Fruit fly (Drosophila melanogaster) whole organism, embryonic: ENCODE data around the gene Hexo1.

Experiments used
- Abd-B ChIP-seq: fragments of 200-800 bp; sonication (Bioruptor generic); optimal IDR thresholded peaks from 2 replicates; lab custom pipeline; 2018; ENCODE audit warnings: missing biosample characterization, mild to moderate bottlenecking, missing genetic modification characterization, moderate library complexity
- Adf1 ChIP-seq: fragments of 200-800 bp; sonication (Bioruptor generic); IDR thresholded peaks from 2 replicates; pipeline ENCODE4 v1.3.6; 2022; ENCODE audit warnings: missing biosample characterization, missing genetic modification characterization
- BEAF-32 ChIP-seq: fragments of 200-800 bp; sonication (Bioruptor generic); optimal IDR thresholded peaks from 3 replicates; lab custom pipeline; 2017; ENCODE audit warnings: missing biosample characterization, missing genetic modification characterization, mild to moderate bottlenecking, moderate library complexity, missing genetic modification reagents
- CG1024 ChIP-seq: fragments of 200-800 bp; sonication (Bioruptor generic); IDR thresholded peaks from 2 replicates; pipeline ENCODE4 v1.3.6; 2022; ENCODE audit warnings: missing biosample characterization, missing genetic modification characterization
- CG10267 ChIP-seq: fragments of 200-800 bp; sonication (Bioruptor generic); optimal IDR thresholded peaks from 2 replicates; lab custom pipeline; 2018; ENCODE audit warnings: missing biosample characterization, mild to moderate bottlenecking, missing genetic modification characterization, moderate library complexity
- CG12155 ChIP-seq: fragments of 200-800 bp; sonication (Bioruptor generic); optimal IDR thresholded peaks from 3 replicates; lab custom pipeline; 2016; ENCODE audit warnings: missing biosample characterization, missing genetic modification characterization
- CG12391 ChIP-seq: fragments of 200-800 bp; sonication (Bioruptor generic); optimal IDR thresholded peaks from 3 replicates; lab custom pipeline; 2018; ENCODE audit warnings: missing biosample characterization, mild to moderate bottlenecking, missing genetic modification characterization, moderate library complexity
- CG13424 ChIP-seq: fragments of 200-800 bp; sonication (Bioruptor generic); optimal IDR thresholded peaks from 2 replicates; lab custom pipeline; 2019; ENCODE audit warnings: missing biosample characterization, mild to moderate bottlenecking, missing genetic modification characterization, moderate library complexity
- CG14667 ChIP-seq: fragments of 200-800 bp; sonication (Bioruptor generic); IDR thresholded peaks from 2 replicates; pipeline ENCODE4 v1.3.6; 2022; ENCODE audit warnings: missing biosample characterization, missing genetic modification characterization
- CG17829 ChIP-seq: fragments of 200-800 bp; optimal IDR thresholded peaks from 2 replicates; lab custom pipeline; 2019; ENCODE audit warnings: missing biosample characterization, mild to moderate bottlenecking, missing genetic modification characterization, moderate library complexity
- CG18476 ChIP-seq: fragments of 200-800 bp; sonication (Bioruptor generic); optimal IDR thresholded peaks from 2 replicates; lab custom pipeline; 2016; ENCODE audit warnings: missing biosample characterization, mild to moderate bottlenecking, missing genetic modification characterization
- CG32532 ChIP-seq: fragments of 200-800 bp; sonication (Bioruptor generic); IDR thresholded peaks from 2 replicates; pipeline ENCODE4 v1.3.6; 2022; ENCODE audit warnings: missing biosample characterization, missing genetic modification characterization
- CG32772 ChIP-seq: fragments of 200-800 bp; sonication (Bioruptor generic); IDR thresholded peaks from 2 replicates; pipeline ENCODE4 v1.3.6; 2022; ENCODE audit warnings: missing biosample characterization, missing genetic modification characterization
- CG34376 ChIP-seq: fragments of 200-800 bp; sonication (Bioruptor generic); optimal IDR thresholded peaks from 2 replicates; lab custom pipeline; 2018; ENCODE audit warnings: missing biosample characterization, mild to moderate bottlenecking, missing genetic modification characterization
- CG3838 ChIP-seq: fragments of 200-800 bp; sonication (Bioruptor generic); optimal IDR thresholded peaks from 3 replicates; lab custom pipeline; 2016; ENCODE audit warnings: missing biosample characterization, missing genetic modification characterization
- CG4282 ChIP-seq: fragments of 200-800 bp; sonication (Bioruptor generic); optimal IDR thresholded peaks from 2 replicates; lab custom pipeline; 2016; ENCODE audit warnings: missing biosample characterization, missing genetic modification characterization
- CG6689 ChIP-seq: fragments of 200-800 bp; sonication (Bioruptor generic); IDR thresholded peaks from 2 replicates; pipeline ENCODE4 v1.3.6; 2022; ENCODE audit warnings: missing biosample characterization, missing genetic modification characterization
- CG8359 ChIP-seq: fragments of 200-800 bp; sonication (Bioruptor generic); optimal IDR thresholded peaks from 2 replicates; lab custom pipeline; 2017; ENCODE audit warnings: missing biosample characterization, mild to moderate bottlenecking, missing genetic modification characterization, borderline replicate concordance
- Chrac-16 ChIP-seq: fragments of 200-800 bp; sonication (Bioruptor generic); optimal IDR thresholded peaks from 3 replicates; lab custom pipeline; 2016; ENCODE audit warnings: missing biosample characterization, missing genetic modification characterization
- D19B ChIP-seq: fragments of 200-800 bp; sonication (Bioruptor generic); optimal IDR thresholded peaks from 2 replicates; lab custom pipeline; 2017; ENCODE audit warnings: missing biosample characterization, mild to moderate bottlenecking, missing genetic modification characterization
- Dbx ChIP-seq: fragments of 200-800 bp; sonication (Bioruptor generic); IDR thresholded peaks from 3 replicates; pipeline ENCODE4 v1.3.6; 2022; ENCODE audit warnings: missing biosample characterization, missing genetic modification characterization
- Dek ChIP-seq: fragments of 200-800 bp; sonication (Bioruptor generic); optimal IDR thresholded peaks from 3 replicates; lab custom pipeline; 2019; ENCODE audit warnings: missing biosample characterization, mild to moderate bottlenecking, missing genetic modification characterization, moderate library complexity
- E2f2 ChIP-seq: fragments of 200-800 bp; sonication (Bioruptor generic); IDR thresholded peaks from 2 replicates; pipeline ENCODE4 v1.3.6; 2022; ENCODE audit warnings: missing biosample characterization, missing genetic modification characterization
- Elba2 ChIP-seq: fragments of 200-800 bp; sonication (Bioruptor generic); optimal IDR thresholded peaks from 3 replicates; lab custom pipeline; 2016; ENCODE audit warnings: missing biosample characterization, missing genetic modification characterization
- Fer3 ChIP-seq: fragments of 200-800 bp; sonication (Bioruptor generic); optimal IDR thresholded peaks from 2 replicates; lab custom pipeline; 2018; ENCODE audit warnings: missing biosample characterization, mild to moderate bottlenecking, missing genetic modification characterization, moderate library complexity
- Hand ChIP-seq: fragments of 200-800 bp; sonication (Bioruptor generic); optimal IDR thresholded peaks from 2 replicates; lab custom pipeline; 2017; ENCODE audit warnings: mild to moderate bottlenecking, missing biosample characterization, missing genetic modification reagents, missing genetic modification characterization
- MTF-1 ChIP-seq: fragments of 200-800 bp; sonication (Bioruptor generic); optimal IDR thresholded peaks from 2 replicates; lab custom pipeline; 2018; ENCODE audit warnings: missing biosample characterization, mild to moderate bottlenecking, missing genetic modification characterization, borderline replicate concordance
- Mad ChIP-seq: fragments of 200-800 bp; sonication (Bioruptor generic); optimal IDR thresholded peaks from 2 replicates; lab custom pipeline; 2016; ENCODE audit warnings: missing biosample characterization, missing genetic modification characterization
- Max ChIP-seq: fragments of 200-800 bp; sonication (Bioruptor generic); optimal IDR thresholded peaks from 2 replicates; lab custom pipeline; 2016; ENCODE audit warnings: missing biosample characterization, mild to moderate bottlenecking, missing genetic modification characterization
- Ptx1 ChIP-seq: fragments of 200-800 bp; sonication (Bioruptor generic); IDR thresholded peaks from 2 replicates; pipeline ENCODE4 v1.3.6; 2022; ENCODE audit warnings: missing biosample characterization, missing genetic modification characterization
- Rx ChIP-seq: fragments of 200-800 bp; sonication (Bioruptor generic); IDR thresholded peaks from 2 replicates; pipeline ENCODE4 v1.3.6; 2022; ENCODE audit warnings: missing biosample characterization, missing genetic modification characterization
- Side ChIP-seq: fragments of 200-800 bp; sonication (Bioruptor generic); optimal IDR thresholded peaks from 2 replicates; lab custom pipeline; 2016; ENCODE audit warnings: missing biosample characterization, missing genetic modification characterization
- amos ChIP-seq: fragments of 200-800 bp; sonication (Bioruptor generic); IDR thresholded peaks from 2 replicates; pipeline ENCODE4 v1.3.6; 2022; ENCODE audit warnings: missing biosample characterization, missing genetic modification characterization; ENCODE audit not compliant: partially characterized antibody
- ase ChIP-seq: fragments of 200-800 bp; sonication (Bioruptor generic); IDR thresholded peaks from 3 replicates; pipeline ENCODE4 v1.3.6; 2022; ENCODE audit warnings: missing biosample characterization, missing genetic modification characterization
- cas ChIP-seq: fragments of 200-800 bp; sonication (Bioruptor generic); IDR thresholded peaks from 2 replicates; pipeline ENCODE4 v1.3.6; 2022; ENCODE audit warnings: missing biosample characterization, missing genetic modification characterization
- croc ChIP-seq: fragments of 200-800 bp; sonication (Bioruptor generic); conservative IDR thresholded peaks from 3 replicates; pipeline ENCODE4 v1.3.6; 2022; ENCODE audit warnings: missing biosample characterization, missing genetic modification characterization
- dm ChIP-seq: fragments of 200-800 bp; sonication (Bioruptor generic); optimal IDR thresholded peaks from 3 replicates; lab custom pipeline; 2016; ENCODE audit warnings: missing biosample characterization, missing genetic modification characterization
- dysf ChIP-seq: fragments of 200-800 bp; sonication (Bioruptor generic); IDR thresholded peaks from 3 replicates; pipeline ENCODE4 v1.3.6; 2022; ENCODE audit warnings: missing biosample characterization, missing genetic modification characterization
- ftz-f1 ChIP-seq: fragments of 200-800 bp; sonication (Bioruptor generic); optimal IDR thresholded peaks from 2 replicates; lab custom pipeline; 2016; ENCODE audit warnings: missing biosample characterization, missing genetic modification characterization
- lilli ChIP-seq: fragments of 200-800 bp; sonication (Bioruptor generic); optimal IDR thresholded peaks from 3 replicates; lab custom pipeline; 2016; ENCODE audit warnings: missing biosample characterization, missing genetic modification characterization
- nmo ChIP-seq: fragments of 200-800 bp; sonication (Bioruptor generic); optimal IDR thresholded peaks from 2 replicates; lab custom pipeline; 2018; ENCODE audit warnings: missing biosample characterization, mild to moderate bottlenecking, missing genetic modification characterization, moderate library complexity
- oc ChIP-seq: fragments of 200-800 bp; sonication (Bioruptor generic); optimal IDR thresholded peaks from 2 replicates; lab custom pipeline; 2018; ENCODE audit warnings: missing biosample characterization, mild to moderate bottlenecking, missing genetic modification characterization, moderate library complexity
- pzg ChIP-seq: fragments of 200-800 bp; sonication (Bioruptor generic); optimal IDR thresholded peaks from 3 replicates; lab custom pipeline; 2018; ENCODE audit warnings: missing biosample characterization, mild to moderate bottlenecking, missing genetic modification characterization, moderate library complexity
- row ChIP-seq: fragments of 200-800 bp; sonication (Bioruptor generic); IDR thresholded peaks from 3 replicates; pipeline ENCODE4 v1.3.6; 2022; ENCODE audit warnings: missing biosample characterization, missing genetic modification characterization
- slbo ChIP-seq: fragments of 200-800 bp; sonication (Bioruptor generic); IDR thresholded peaks from 2 replicates; pipeline ENCODE4 v1.3.6; 2022; ENCODE audit warnings: missing biosample characterization, missing genetic modification characterization
- so ChIP-seq: fragments of 200-800 bp; sonication (Bioruptor generic); IDR thresholded peaks from 3 replicates; pipeline ENCODE4 v1.3.6; 2022; ENCODE audit warnings: missing biosample characterization, missing genetic modification characterization
- sr ChIP-seq: fragments of 200-800 bp; sonication (Bioruptor generic); IDR thresholded peaks from 3 replicates; pipeline ENCODE4 v1.3.6; 2022; ENCODE audit warnings: missing biosample characterization, missing genetic modification characterization
- stc ChIP-seq: fragments of 200-800 bp; sonication (Bioruptor generic); IDR thresholded peaks from 2 replicates; pipeline ENCODE4 v1.3.6; 2022; ENCODE audit warnings: missing biosample characterization, missing genetic modification characterization
- stwl ChIP-seq: fragments of 200-800 bp; sonication (Bioruptor generic); optimal IDR thresholded peaks from 3 replicates; lab custom pipeline; 2018; ENCODE audit warnings: missing biosample characterization, mild to moderate bottlenecking, missing genetic modification characterization, moderate library complexity
- tin ChIP-seq: fragments of 200-800 bp; sonication (Bioruptor generic); optimal IDR thresholded peaks from 3 replicates; lab custom pipeline; 2016; ENCODE audit warnings: missing biosample characterization, missing genetic modification characterization

Gene Hexo1

DNA sequence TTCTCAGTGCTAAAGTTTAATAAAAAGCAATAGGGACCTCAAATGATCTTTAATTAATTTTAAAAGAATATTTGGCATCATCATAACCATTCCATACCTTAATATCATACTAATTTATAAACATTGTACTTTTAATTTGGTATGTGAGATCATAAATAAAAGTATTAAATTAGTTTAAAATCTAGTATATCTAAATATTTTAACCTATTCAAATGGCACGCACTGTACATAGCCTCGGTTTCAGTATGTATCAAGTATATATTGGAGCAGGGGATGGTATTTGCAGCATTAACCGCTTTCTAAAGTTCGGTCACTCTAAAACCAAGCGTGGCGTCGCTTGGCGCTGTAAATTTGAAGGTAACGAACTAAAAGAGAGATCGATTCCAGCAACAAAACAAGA, 46.0 kb upstream of the Hexo1 start, which contains the start of gene pav (continued):
- peak; percentile 4 for TF ChIP-seq Abd-B (GFP tag; lab: Kevin White, UChicago)
- TF ChIP-seq ftz-f1 (GFP tag; lab: Kevin White, UChicago), result peak; percentile 46
- no peak for TF ChIP-seq Hand (GFP tag; lab: Kevin White, UChicago)
- TF ChIP-seq CG8359 (GFP tag; lab: Kevin White, UChicago), result no peak
- peak; percentile 47 for TF ChIP-seq BEAF-32 (GFP tag; lab: Kevin White, UChicago)
- TF ChIP-seq CG32532 (GFP tag; lab: Robert Waterston, UW), result peak; percentile 82
- TF ChIP-seq CG1024 (GFP tag; lab: Robert Waterston, UW), result 0 out of 2 replicates have a peak, but pooled peaks have one; percentile 18
- peak; percentile 60 for TF ChIP-seq nmo (GFP tag; lab: Kevin White, UChicago)
- peak; percentile 86 for TF ChIP-seq D19B (GFP tag; lab: Kevin White, UChicago)
- peak; percentile 4; the same call in 1 of the 2 replicates for TF ChIP-seq CG14667
- TF ChIP-seq tin (GFP tag; lab: Kevin White, UChicago), result peak; percentile 28
- TF ChIP-seq so, result peak; percentile 47; the same call in 1 of the 3 replicates
- TF ChIP-seq Chrac-16, result peak; percentile 14
- TF ChIP-seq CG4282 (GFP tag; lab: Kevin White, UChicago), result no peak
- TF ChIP-seq Dbx (GFP tag; lab: Robert Waterston, UW), result peak; percentile 35; the same call in 1 of the 3 replicates
- peak; percentile 77 for TF ChIP-seq pzg
- TF ChIP-seq CG13424, result peak; percentile 53
- TF ChIP-seq CG6689 (GFP tag; lab: Robert Waterston, UW), result peak; percentile 4; the same call in 1 of the 2 replicates
- TF ChIP-seq stwl (tag; lab: Kevin White, UChicago), result peak; percentile 39
- no peak for TF ChIP-seq CG34376 (GFP tag; lab: Kevin White, UChicago)
- TF ChIP-seq MTF-1 (GFP tag; lab: Kevin White, UChicago), result no peak
- peak; percentile 93 for TF ChIP-seq E2f2 (GFP tag; lab: Robert Waterston, UW)
- peak; percentile 82 for TF ChIP-seq row
- 0 out of 2 replicates have a peak, but pooled peaks have one; percentile 19 for TF ChIP-seq Adf1 (GFP tag; lab: Robert Waterston, UW)
- TF ChIP-seq CG32772, result 0 out of 2 replicates have a peak, but pooled peaks have one; percentile 27
- peak; percentile 72 for TF ChIP-seq stc (GFP tag; lab: Robert Waterston, UW)
- peak; percentile 19 for TF ChIP-seq CG12155 (GFP tag; lab: Kevin White, UChicago)
- TF ChIP-seq Ptx1, result peak; percentile 44; the same call in 1 of the 2 replicates
- peak; percentile 16 for TF ChIP-seq CG18476 (GFP tag; lab: Kevin White, UChicago)
- peak; percentile 8; the same call in 1 of the 2 replicates for TF ChIP-seq Rx
- peak; percentile 9 for TF ChIP-seq Elba2 (GFP tag; lab: Kevin White, UChicago)
- no peak for TF ChIP-seq oc (tag; lab: Kevin White, UChicago)
- TF ChIP-seq CG3838 (GFP tag; lab: Kevin White, UChicago), result no peak
- peak; percentile 16 for TF ChIP-seq lilli (GFP tag; lab: Kevin White, UChicago)
- TF ChIP-seq CG10267 (tag; lab: Kevin White, UChicago), result peak; percentile 61
- peak; percentile 73 for TF ChIP-seq CG12391
- peak; percentile 35 for TF ChIP-seq Dek (tag; lab: Kevin White, UChicago)
- peak; percentile 38; the same call in 1 of the 3 replicates for TF ChIP-seq ase (GFP tag; lab: Robert Waterston, UW)
- no peak for TF ChIP-seq Fer3 (tag; lab: Kevin White, UChicago)
- no peak for TF ChIP-seq amos (GFP tag; lab: Robert Waterston, UW)
- peak; percentile 51 for TF ChIP-seq dm (GFP tag; lab: Kevin White, UChicago)
- peak; percentile 40; the same call in 1 of the 2 replicates for TF ChIP-seq slbo (GFP tag; lab: Robert Waterston, UW)
- peak; percentile 4 for TF ChIP-seq Mad
- TF ChIP-seq cas, result peak; percentile 29; the same call in 1 of the 2 replicates
- no peak for TF ChIP-seq croc
- TF ChIP-seq Side (GFP tag; lab: Kevin White, UChicago), result no peak
- peak; percentile 70; the same call in 2 of the 3 replicates for TF ChIP-seq dysf (GFP tag; lab: Robert Waterston, UW)
- TF ChIP-seq CG17829 (tag; lab: Kevin White, UChicago), result peak; percentile 62
- TF ChIP-seq Max (GFP tag; lab: Kevin White, UChicago), result peak; percentile 27
- TF ChIP-seq sr (GFP tag; lab: Robert Waterston, UW), result no peak
